Fruit fly (Drosophila melanogaster) whole organism, embryonic: ENCODE measurements around the gene Eig71Ec.

Experiments used
- Ada2b ChIP-seq: fragments of 200-800 bp; sonication (Bioruptor generic); IDR thresholded peaks from 2 replicates; pipeline ENCODE4 v1.3.6; 2022; ENCODE audit warnings: missing biosample characterization, missing genetic modification characterization
- Blimp-1 ChIP-seq: fragments of 200-800 bp; sonication (Bioruptor generic); optimal IDR thresholded peaks from 3 replicates; lab custom pipeline; 2018; ENCODE audit warnings: missing biosample characterization, missing genetic modification characterization, mild to moderate bottlenecking, moderate library complexity, missing genetic modification reagents
- CG10979 ChIP-seq: fragments of 200-800 bp; sonication (Bioruptor generic); optimal IDR thresholded peaks from 2 replicates; lab custom pipeline; 2018; ENCODE audit warnings: missing biosample characterization, mild to moderate bottlenecking, missing genetic modification characterization, moderate library complexity
- CG11398 ChIP-seq: fragments of 200-800 bp; sonication (Bioruptor generic); optimal IDR thresholded peaks from 2 replicates; lab custom pipeline; 2016; ENCODE audit warnings: missing biosample characterization, missing genetic modification characterization
- CG13624 ChIP-seq: fragments of 200-800 bp; sonication (Bioruptor generic); optimal IDR thresholded peaks from 2 replicates; lab custom pipeline; 2016; ENCODE audit warnings: missing biosample characterization, missing genetic modification characterization
- CG13775 ChIP-seq: fragments of 200-800 bp; sonication (Bioruptor generic); optimal IDR thresholded peaks from 3 replicates; lab custom pipeline; 2017; ENCODE audit warnings: missing biosample characterization, mild to moderate bottlenecking, missing genetic modification characterization
- CG14710 ChIP-seq: fragments of 200-800 bp; sonication (Bioruptor generic); optimal IDR thresholded peaks from 3 replicates; lab custom pipeline; 2019; ENCODE audit warnings: missing biosample characterization, mild to moderate bottlenecking, missing genetic modification characterization, moderate library complexity
- CG14965 ChIP-seq: fragments of 200-800 bp; sonication (Bioruptor generic); optimal IDR thresholded peaks from 2 replicates; lab custom pipeline; 2016; ENCODE audit warnings: missing biosample characterization, missing genetic modification characterization, borderline replicate concordance
- CG15696 ChIP-seq: fragments of 200-800 bp; sonication (Bioruptor generic); optimal IDR thresholded peaks from 2 replicates; lab custom pipeline; 2019; ENCODE audit warnings: missing biosample characterization, mild to moderate bottlenecking, missing genetic modification characterization, moderate library complexity
- CG16815 ChIP-seq: fragments of 200-800 bp; sonication (Bioruptor generic); optimal IDR thresholded peaks from 3 replicates; lab custom pipeline; 2017; ENCODE audit warnings: missing biosample characterization, mild to moderate bottlenecking, missing genetic modification characterization
- CG17361 ChIP-seq: fragments of 200-800 bp; sonication (Bioruptor generic); IDR thresholded peaks from 3 replicates; pipeline ENCODE4 v1.3.6; 2022; ENCODE audit warnings: missing biosample characterization, missing genetic modification characterization
- CG18262 ChIP-seq: fragments of 200-800 bp; optimal IDR thresholded peaks from 3 replicates; lab custom pipeline; 2019; ENCODE audit warnings: missing biosample characterization, mild to moderate bottlenecking, missing genetic modification characterization, moderate library complexity
- CG2712 ChIP-seq: fragments of 200-800 bp; optimal IDR thresholded peaks from 3 replicates; lab custom pipeline; 2019; ENCODE audit warnings: missing biosample characterization, mild to moderate bottlenecking, missing genetic modification characterization, moderate library complexity
- CG2875 ChIP-seq: fragments of 200-800 bp; sonication (Bioruptor generic); optimal IDR thresholded peaks from 2 replicates; lab custom pipeline; 2017; ENCODE audit warnings: missing biosample characterization, mild to moderate bottlenecking, missing genetic modification characterization, missing genetic modification reagents
- CG31441 ChIP-seq: fragments of 200-800 bp; sonication (Bioruptor generic); IDR thresholded peaks from 2 replicates; pipeline ENCODE4 v1.3.6; 2022; ENCODE audit warnings: missing biosample characterization, missing genetic modification characterization
- CG32772 ChIP-seq: fragments of 200-800 bp; sonication (Bioruptor generic); IDR thresholded peaks from 2 replicates; pipeline ENCODE4 v1.3.6; 2022; ENCODE audit warnings: missing biosample characterization, missing genetic modification characterization
- CG6689 ChIP-seq: fragments of 200-800 bp; sonication (Bioruptor generic); IDR thresholded peaks from 2 replicates; pipeline ENCODE4 v1.3.6; 2022; ENCODE audit warnings: missing biosample characterization, missing genetic modification characterization
- CG6813 ChIP-seq: fragments of 200-800 bp; sonication (Bioruptor generic); optimal IDR thresholded peaks from 2 replicates; lab custom pipeline; 2017; ENCODE audit warnings: missing biosample characterization, missing genetic modification characterization, mild to moderate bottlenecking, moderate library complexity, missing genetic modification reagents
- CG7928 ChIP-seq: fragments of 200-800 bp; sonication (Bioruptor generic); optimal IDR thresholded peaks from 2 replicates; lab custom pipeline; 2017; ENCODE audit warnings: missing biosample characterization, mild to moderate bottlenecking, missing genetic modification characterization
- CG9727 ChIP-seq: fragments of 200-800 bp; sonication (Bioruptor generic); optimal IDR thresholded peaks from 3 replicates; lab custom pipeline; 2017; ENCODE audit warnings: missing biosample characterization, mild to moderate bottlenecking, missing genetic modification characterization
- CkIIα-i1 ChIP-seq: fragments of 200-800 bp; sonication (Bioruptor generic); IDR thresholded peaks from 2 replicates; pipeline ENCODE4 v1.3.6; 2022; ENCODE audit warnings: missing biosample characterization, missing genetic modification characterization
- CoRest ChIP-seq: fragments of 200-800 bp; sonication (Bioruptor generic); optimal IDR thresholded peaks from 3 replicates; lab custom pipeline; 2018; ENCODE audit warnings: missing biosample characterization, mild to moderate bottlenecking, missing genetic modification characterization, moderate library complexity
- Fer2 ChIP-seq: fragments of 200-800 bp; sonication (Bioruptor generic); optimal IDR thresholded peaks from 2 replicates; lab custom pipeline; 2018; ENCODE audit warnings: missing biosample characterization, mild to moderate bottlenecking, missing genetic modification characterization, moderate library complexity
- H15 ChIP-seq: fragments of 200-800 bp; sonication (Bioruptor generic); IDR thresholded peaks from 3 replicates; pipeline ENCODE4 v1.3.6; 2022; ENCODE audit warnings: missing biosample characterization, missing genetic modification characterization
- Hr39 ChIP-seq: fragments of >200 bp; optimal IDR thresholded peaks from 2 replicates; lab custom pipeline; 2017
- Med ChIP-seq: fragments of 200-800 bp; sonication (Bioruptor generic); peaks from one replicate; lab custom pipeline; 2016; ENCODE audit warnings: missing biosample characterization, missing genetic modification characterization, mild to moderate bottlenecking, inconsistent platforms, moderate library complexity
- Mes4 ChIP-seq: fragments of 200-800 bp; sonication (Bioruptor generic); optimal IDR thresholded peaks from 2 replicates; lab custom pipeline; 2016; ENCODE audit warnings: missing biosample characterization, missing genetic modification characterization
- Optix ChIP-seq: fragments of 200-800 bp; sonication (Bioruptor generic); IDR thresholded peaks from 3 replicates; pipeline ENCODE4 v1.3.6; 2022; ENCODE audit warnings: missing biosample characterization, missing genetic modification characterization
- Ptx1 ChIP-seq: fragments of 200-800 bp; sonication (Bioruptor generic); IDR thresholded peaks from 2 replicates; pipeline ENCODE4 v1.3.6; 2022; ENCODE audit warnings: missing biosample characterization, missing genetic modification characterization
- Sox102F ChIP-seq: fragments of 200-800 bp; sonication (Bioruptor generic); optimal IDR thresholded peaks from 2 replicates; lab custom pipeline; 2018; ENCODE audit warnings: missing biosample characterization, mild to moderate bottlenecking, missing genetic modification characterization, moderate library complexity
- Sry-β ChIP-seq: fragments of 200-800 bp; sonication (Bioruptor generic); optimal IDR thresholded peaks from 2 replicates; lab custom pipeline; 2018; ENCODE audit warnings: missing biosample characterization, mild to moderate bottlenecking, missing genetic modification characterization, moderate library complexity
- Stat92E ChIP-seq, 3 experiments: fragments of >200 bp in 2 of 3; fragments of 200-800 bp in 1 of 3; sonication (Bioruptor generic) in 1 of 3; optimal IDR thresholded peaks; 2 replicates each; lab custom pipeline; 2017 to 2019; ENCODE audit warnings: missing biosample characterization in 3 of 3, missing genetic modification characterization in 3 of 3, mild to moderate bottlenecking in 1 of 3, moderate library complexity in 1 of 3
- Taf1 ChIP-seq: fragments of 200-800 bp; sonication (Bioruptor generic); IDR thresholded peaks from 2 replicates; pipeline ENCODE4 v1.3.6; 2022; ENCODE audit warnings: missing biosample characterization, missing genetic modification characterization
- Xrp1 ChIP-seq: fragments of 200-800 bp; sonication (Bioruptor generic); IDR thresholded peaks from 2 replicates; pipeline ENCODE4 v1.3.6; 2022; ENCODE audit warnings: missing biosample characterization, missing genetic modification characterization
- ac ChIP-seq: fragments of 200-800 bp; sonication (Bioruptor generic); optimal IDR thresholded peaks from 3 replicates; lab custom pipeline; 2017; ENCODE audit warnings: missing biosample characterization, mild to moderate bottlenecking, missing genetic modification characterization
- ara ChIP-seq: fragments of 200-800 bp; sonication (Bioruptor generic); IDR thresholded peaks from 2 replicates; pipeline ENCODE4 v1.3.6; 2022; ENCODE audit warnings: missing biosample characterization, missing genetic modification characterization
- bsh ChIP-seq, 2 experiments: fragments of 200-800 bp; sonication (Bioruptor generic); optimal IDR thresholded peaks; 2 replicates each; lab custom pipeline; 2017 to 2018; ENCODE audit warnings: mild to moderate bottlenecking in 2 of 2, missing biosample characterization in 2 of 2, missing genetic modification characterization in 2 of 2, moderate library complexity in 1 of 2
- caup ChIP-seq: fragments of 200-800 bp; sonication (Bioruptor generic); optimal IDR thresholded peaks from 3 replicates; lab custom pipeline; 2017; ENCODE audit warnings: missing biosample characterization, mild to moderate bottlenecking, missing genetic modification characterization, moderate library complexity; ENCODE audit not compliant: severe bottlenecking
- h ChIP-seq: fragments of >200 bp; optimal IDR thresholded peaks from 2 replicates; lab custom pipeline; 2017
- hb ChIP-seq: fragments of 200-800 bp; sonication (Bioruptor generic); IDR thresholded peaks from 3 replicates; pipeline ENCODE4 v1.3.6; 2022; ENCODE audit warnings: missing biosample characterization, missing genetic modification characterization; ENCODE audit not compliant: partially characterized antibody
- insv ChIP-seq, 2 experiments: fragments of 200-800 bp; sonication (Bioruptor generic); optimal IDR thresholded peaks; 3 replicates each; lab custom pipeline; 2016 to 2018; ENCODE audit warnings: missing biosample characterization in 2 of 2, missing genetic modification characterization in 2 of 2
- jumu ChIP-seq: fragments of 200-800 bp; sonication (Bioruptor generic); optimal IDR thresholded peaks from 3 replicates; lab custom pipeline; 2016; ENCODE audit warnings: missing biosample characterization, missing genetic modification characterization
- lola ChIP-seq, 3 experiments: fragments of >200 bp in 2 of 3; fragments of 200-800 bp in 1 of 3; sonication (Bioruptor generic) in 1 of 3; optimal IDR thresholded peaks; 2 replicates each; lab custom pipeline; 2017 to 2019; ENCODE audit warnings: missing biosample characterization in 3 of 3, missing genetic modification characterization in 3 of 3, mild to moderate bottlenecking in 1 of 3, moderate library complexity in 1 of 3
- luna ChIP-seq: fragments of 200-800 bp; sonication (Bioruptor generic); optimal IDR thresholded peaks from 2 replicates; lab custom pipeline; 2016; ENCODE audit warnings: missing biosample characterization, missing genetic modification characterization
- maf-S ChIP-seq: fragments of 200-800 bp; sonication (Bioruptor generic); optimal IDR thresholded peaks from 2 replicates; lab custom pipeline; 2016; ENCODE audit warnings: missing biosample characterization, missing genetic modification characterization
- odd ChIP-seq: fragments of 200-800 bp; sonication (Bioruptor generic); optimal IDR thresholded peaks from 2 replicates; lab custom pipeline; 2017; ENCODE audit warnings: missing biosample characterization, mild to moderate bottlenecking, missing genetic modification characterization
- phol ChIP-seq: fragments of 200-800 bp; sonication (Bioruptor generic); optimal IDR thresholded peaks from 3 replicates; lab custom pipeline; 2018; ENCODE audit warnings: missing biosample characterization, mild to moderate bottlenecking, missing genetic modification characterization, moderate library complexity
- tll ChIP-seq, 2 experiments: fragments of 200-800 bp in 1 of 2; fragments of >200 bp in 1 of 2; sonication (Bioruptor generic) in 1 of 2; optimal IDR thresholded peaks; 2 replicates each; lab custom pipeline; 2017 to 2019; ENCODE audit warnings: missing biosample characterization in 2 of 2, missing genetic modification characterization in 2 of 2, mild to moderate bottlenecking in 1 of 2, moderate library complexity in 1 of 2
- trem ChIP-seq: fragments of 200-800 bp; optimal IDR thresholded peaks from 3 replicates; lab custom pipeline; 2019; ENCODE audit warnings: missing biosample characterization, mild to moderate bottlenecking, missing genetic modification characterization, moderate library complexity
- tx ChIP-seq: fragments of 200-800 bp; sonication (Bioruptor generic); optimal IDR thresholded peaks from 2 replicates; lab custom pipeline; 2016; ENCODE audit warnings: missing biosample characterization, missing genetic modification characterization

Gene Eig71Ec

dm6 chr3L:15670455-15670854 lies 18.4 kb upstream of the Eig71Ec start (continued):
- TF ChIP-seq CG17361, result peak; percentile 72
- TF ChIP-seq CG2712 (tag; lab: Kevin White, UChicago), result peak; percentile 74
- no peak for TF ChIP-seq CG2875
- TF ChIP-seq bsh (GFP tag; optimal IDR thresholded peaks at IDR 0.05; lab: Kevin White, UChicago), result peak in 1 of 2 experiments; percentile 18
- TF ChIP-seq CG18262 (tag; lab: Kevin White, UChicago), result peak; percentile 81
- TF ChIP-seq CG14965 (GFP tag; lab: Kevin White, UChicago), result no peak
- peak; percentile 8 for TF ChIP-seq trem (tag; lab: Kevin White, UChicago)
- no peak for TF ChIP-seq caup (GFP tag; lab: Kevin White, UChicago)
- no peak for TF ChIP-seq Taf1 (GFP tag; lab: Robert Waterston, UW)
- TF ChIP-seq Xrp1, result peak; percentile 66; the same call in 1 of the 2 replicates
- peak; percentile 69 for TF ChIP-seq CG14710
- no peak for TF ChIP-seq CG32772 (GFP tag; lab: Robert Waterston, UW)
- 0 out of 2 replicates have a peak, but pooled peaks have one; percentile 13 for TF ChIP-seq CG6689
- no peak for TF ChIP-seq tx (GFP tag; lab: Kevin White, UChicago)
- TF ChIP-seq h (lab: Kevin White, UChicago), result no peak
- TF ChIP-seq CG13775 (GFP tag; lab: Kevin White, UChicago), result peak; percentile 35
- TF ChIP-seq odd, result no peak
- TF ChIP-seq CkIIα-i1, result no peak
- peak; percentile 25 for TF ChIP-seq CG6813 (GFP tag; lab: Kevin White, UChicago)
- TF ChIP-seq jumu (GFP tag; lab: Kevin White, UChicago), result no peak
- TF ChIP-seq Ptx1 (GFP tag; lab: Robert Waterston, UW), result no peak
- TF ChIP-seq CG11398 (GFP tag; lab: Kevin White, UChicago), result no peak
- no peak for TF ChIP-seq Sox102F (GFP tag; lab: Kevin White, UChicago)
- no peak for TF ChIP-seq hb
- TF ChIP-seq CG7928 (GFP tag; lab: Kevin White, UChicago), result no peak
- no peak for TF ChIP-seq insv (GFP tag; optimal IDR thresholded peaks at IDR 0.05; lab: Kevin White, UChicago)
- TF ChIP-seq Stat92E (GFP tag; optimal IDR thresholded peaks at IDR 0.05; lab: Kevin White, UChicago), result no peak
- TF ChIP-seq CoRest (tag; lab: Kevin White, UChicago), result peak; percentile 37
- TF ChIP-seq CG31441 (GFP tag; lab: Robert Waterston, UW), result peak; percentile 48
- peak; percentile 81 for TF ChIP-seq CG9727
- peak in 1 of 2 experiments; percentile 3 for TF ChIP-seq tll (GFP tag; optimal IDR thresholded peaks at IDR 0.05; lab: Kevin White, UChicago)
- no peak for TF ChIP-seq Blimp-1 (GFP tag; lab: Kevin White, UChicago)
- no peak for TF ChIP-seq Fer2 (tag; lab: Kevin White, UChicago)
- TF ChIP-seq H15, result no peak
- peak; percentile 76 for TF ChIP-seq CG10979
- 0 out of 2 replicates have a peak, but pooled peaks have one; percentile 24 for TF ChIP-seq ara (GFP tag; lab: Robert Waterston, UW)
- no peak for TF ChIP-seq Hr39
- peak; percentile 80 for TF ChIP-seq CG15696
- no peak for TF ChIP-seq CG13624 (GFP tag; lab: Kevin White, UChicago)
- peak; percentile 68 for TF ChIP-seq ac (GFP tag; lab: Kevin White, UChicago)
- no peak for TF ChIP-seq Optix (GFP tag; lab: Robert Waterston, UW)
- no peak for TF ChIP-seq maf-S (GFP tag; lab: Kevin White, UChicago)
- TF ChIP-seq Ada2b (GFP tag; lab: Robert Waterston, UW), result no peak
- no peak for TF ChIP-seq luna (GFP tag; lab: Kevin White, UChicago)
- TF ChIP-seq Med (GFP tag; lab: Kevin White, UChicago), result no peak
- peak; percentile 27 for TF ChIP-seq CG16815 (GFP tag; lab: Kevin White, UChicago)
- TF ChIP-seq Sry-β (GFP tag; lab: Kevin White, UChicago), result no peak
- TF ChIP-seq lola (GFP tag; optimal IDR thresholded peaks at IDR 0.05; lab: Kevin White, UChicago), result peak in 1 of 3 experiments; percentile 86
- peak; percentile 48 for TF ChIP-seq phol (tag; lab: Kevin White, UChicago)
- no peak for TF ChIP-seq Mes4 (GFP tag; lab: Kevin White, UChicago)
